Fruit fly (Drosophila melanogaster) whole organism, prepupa: Measurements from ENCODE around the gene CG11878.

ENCODE experiments used
- CG11294 ChIP-seq: fragments of 200-800 bp; sonication (Bioruptor generic); IDR thresholded peaks from 2 replicates; pipeline ENCODE4 v1.3.6; 2022; ENCODE audit warnings: missing biosample characterization, missing genetic modification characterization
- CG16779 ChIP-seq: fragments of 200-800 bp; sonication (Bioruptor generic); optimal IDR thresholded peaks from 3 replicates; lab custom pipeline; 2017; ENCODE audit warnings: missing biosample characterization, mild to moderate bottlenecking, missing genetic modification characterization
- CG4318 ChIP-seq: fragments of 200-800 bp; sonication (Bioruptor generic); optimal IDR thresholded peaks from 3 replicates; lab custom pipeline; 2017; ENCODE audit warnings: missing biosample characterization, mild to moderate bottlenecking, missing genetic modification characterization
- CG6276 ChIP-seq: fragments of 200-800 bp; sonication (Bioruptor generic); optimal IDR thresholded peaks from 2 replicates; lab custom pipeline; 2017; ENCODE audit warnings: missing biosample characterization, mild to moderate bottlenecking, missing genetic modification characterization
- CG6854 ChIP-seq: fragments of 200-800 bp; sonication (Bioruptor generic); optimal IDR thresholded peaks from 2 replicates; lab custom pipeline; 2017; ENCODE audit warnings: missing biosample characterization, mild to moderate bottlenecking, missing genetic modification characterization
- Eip75B ChIP-seq: fragments of 200-800 bp; sonication (Bioruptor generic); optimal IDR thresholded peaks from 3 replicates; lab custom pipeline; 2016; ENCODE audit warnings: missing biosample characterization, missing genetic modification characterization
- Sox102F ChIP-seq: fragments of 200-800 bp; sonication (Bioruptor generic); optimal IDR thresholded peaks from 2 replicates; lab custom pipeline; 2016; ENCODE audit warnings: missing biosample characterization, mild to moderate bottlenecking, missing genetic modification characterization
- Sox15 ChIP-seq: fragments of 200-800 bp; sonication (Bioruptor generic); optimal IDR thresholded peaks from 3 replicates; lab custom pipeline; 2016; ENCODE audit warnings: missing biosample characterization, missing genetic modification characterization
- lz ChIP-seq: fragments of 200-800 bp; sonication (Bioruptor generic); optimal IDR thresholded peaks from 3 replicates; lab custom pipeline; 2016; ENCODE audit warnings: missing biosample characterization, missing genetic modification characterization
- pdm3 ChIP-seq: fragments of 200-800 bp; sonication (Bioruptor generic); optimal IDR thresholded peaks from 3 replicates; lab custom pipeline; 2016; ENCODE audit warnings: missing biosample characterization, missing genetic modification characterization
- spab ChIP-seq: fragments of 200-800 bp; sonication (Bioruptor generic); optimal IDR thresholded peaks from 2 replicates; lab custom pipeline; 2017; ENCODE audit warnings: missing biosample characterization, mild to moderate bottlenecking, missing genetic modification characterization, missing genetic modification reagents
- ss ChIP-seq, 2 experiments: fragments of 200-800 bp; sonication (Bioruptor generic); optimal IDR thresholded peaks; 2 replicates in 1 of 2; 3 replicates in 1 of 2; lab custom pipeline; 2017 to 2018; ENCODE audit warnings: mild to moderate bottlenecking in 2 of 2, missing biosample characterization in 2 of 2, missing genetic modification characterization in 2 of 2, moderate library complexity in 1 of 2
- vri ChIP-seq: fragments of 200-800 bp; sonication (Bioruptor generic); optimal IDR thresholded peaks from 3 replicates; lab custom pipeline; 2016; ENCODE audit warnings: missing biosample characterization, mild to moderate bottlenecking, missing genetic modification characterization

dm6 chr3R:25273537-25273936 lies at the start of gene CG11878:
- no peak for TF ChIP-seq pdm3
- TF ChIP-seq spab (GFP tag; lab: Kevin White, UChicago), result no peak
- no peak for TF ChIP-seq Eip75B (GFP tag; lab: Kevin White, UChicago)
- TF ChIP-seq CG6276, result no peak
- no peak for TF ChIP-seq Sox102F
- TF ChIP-seq ss (GFP tag; optimal IDR thresholded peaks at IDR 0.05; lab: Kevin White, UChicago), result no peak
- TF ChIP-seq CG11294 (GFP tag; lab: Robert Waterston, UW), result no peak
- no peak for TF ChIP-seq vri (GFP tag; lab: Kevin White, UChicago)
- no peak for TF ChIP-seq CG6854 (GFP tag; lab: Kevin White, UChicago)
- TF ChIP-seq CG16779, result no peak
- TF ChIP-seq Sox15 (GFP tag; lab: Kevin White, UChicago), result no peak
- TF ChIP-seq CG4318, result no peak
- no peak for TF ChIP-seq lz (GFP tag; lab: Kevin White, UChicago)
